Fruit fly (Drosophila melanogaster) Kc167 (cell line): ENCODE data around the gene Cpr65Au.
"Not testable (repeated sequence)": the region's sequence is repeated elsewhere in the genome, so short reads cannot be mapped to it uniquely, and the experiment has no call there.

Source experiments
- Myc ChIP-seq: fragments of >200 bp; optimal IDR thresholded peaks from 2 replicates; lab custom pipeline; 2017; ENCODE audit warnings: missing external identifiers
- Sin3A ChIP-seq: fragments of >200 bp; optimal IDR thresholded peaks from 2 replicates; lab custom pipeline; 2018; ENCODE audit warnings: missing external identifiers
- h ChIP-seq: fragments of >200 bp; optimal IDR thresholded peaks from 3 replicates; lab custom pipeline; 2018; ENCODE audit warnings: missing external identifiers
- insv ChIP-seq: fragments of >200 bp; optimal IDR thresholded peaks from 3 replicates; lab custom pipeline; 2018; ENCODE audit warnings: missing external identifiers
- psq ChIP-seq: fragments of >200 bp; optimal IDR thresholded peaks from 2 replicates; lab custom pipeline; 2017; ENCODE audit warnings: missing external identifiers
- ttk ChIP-seq: sonication (Bioruptor generic); optimal IDR thresholded peaks from 2 replicates; lab custom pipeline; 2017; ENCODE audit warnings: missing external identifiers

The Cpr65Au gene

dm6 chr3L:6147887-6148286, 16.0 kb upstream of the Cpr65Au start, which contains the start of gene Cpr65Ax1:
Gene Cpr65Ax1, minus strand, starts transcription at chr3L:6147987.
- not testable (repeated sequence) for TF ChIP-seq h, Sin3A, ttk (lab: Kevin White, UChicago)

- TF ChIP-seq insv, ttk, Myc (lab: Kevin White, UChicago): not testable (repeated sequence)
Measured at dm6 chr3L:6146374-6146773, 14.5 kb upstream of the Cpr65Au start, which contains the start of gene Lcp65Ab2. Gene Lcp65Ab2, plus strand, starts transcription at chr3L:6146674.

dm6 chr3L:6144769-6145220, 12.9 kb upstream of the Cpr65Au start, which contains the start of gene Lcp65Ac:
Gene Lcp65Ac, plus strand, starts transcription at chr3L:6144819.
- TF ChIP-seq psq (lab: Kevin White, UChicago): no peak
- no peak for TF ChIP-seq ttk (lab: Kevin White, UChicago)
- TF ChIP-seq Myc (lab: Kevin White, UChicago): no peak
- no peak for TF ChIP-seq Sin3A (lab: Kevin White, UChicago)
- TF ChIP-seq insv (lab: Kevin White, UChicago): no peak
- no peak for TF ChIP-seq h (lab: Kevin White, UChicago)

dm6 chr3L:6143188-6143755, 11.4 kb upstream of the Cpr65Au start, which contains the start of gene Lcp65Ad:
Gene Lcp65Ad, plus strand, starts transcription at chr3L:6143395.
- TF ChIP-seq Myc (lab: Kevin White, UChicago) (no peak), insv (lab: Kevin White, UChicago) (no peak), psq (lab: Kevin White, UChicago) (no peak), h (lab: Kevin White, UChicago) (no peak), ttk (lab: Kevin White, UChicago) (no peak), Sin3A (lab: Kevin White, UChicago) (no peak)

DNA sequence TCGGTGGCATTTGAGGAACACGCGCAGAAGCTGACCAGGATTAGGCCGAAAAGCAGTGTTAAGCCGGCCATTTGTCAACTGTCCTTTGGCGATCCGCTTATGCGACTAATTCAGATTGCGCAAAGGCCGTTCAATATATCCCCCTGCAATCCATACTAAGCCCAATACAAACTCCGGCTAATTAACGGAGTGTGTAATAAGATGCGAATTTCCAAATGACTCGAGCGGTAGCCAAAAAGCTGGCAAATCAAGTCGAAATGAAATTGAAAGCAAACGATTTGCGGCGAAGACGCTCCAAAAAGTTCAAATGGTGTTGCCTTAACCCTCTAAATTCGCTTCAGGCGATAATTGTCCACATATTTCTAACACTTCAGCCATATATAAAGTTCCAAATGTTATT, 10.4 kb upstream of the Cpr65Au start, which contains the start of gene Cpr65Aw:
Cpr65Aw (minus strand) TSS at position 101 of the 400 bp plus-strand sequence.
- TF ChIP-seq Sin3A (lab: Kevin White, UChicago) (no peak), Myc (lab: Kevin White, UChicago) (no peak), insv (lab: Kevin White, UChicago) (no peak), ttk (lab: Kevin White, UChicago) (no peak), psq (lab: Kevin White, UChicago) (no peak), h (lab: Kevin White, UChicago) (no peak)

- TF ChIP-seq ttk (lab: Kevin White, UChicago) (no peak), psq (lab: Kevin White, UChicago) (no peak), h (lab: Kevin White, UChicago) (no peak), Myc (lab: Kevin White, UChicago) (no peak)
Measured at dm6 chr3L:6141538-6141937, 9.6 kb upstream of the Cpr65Au start.

DNA sequence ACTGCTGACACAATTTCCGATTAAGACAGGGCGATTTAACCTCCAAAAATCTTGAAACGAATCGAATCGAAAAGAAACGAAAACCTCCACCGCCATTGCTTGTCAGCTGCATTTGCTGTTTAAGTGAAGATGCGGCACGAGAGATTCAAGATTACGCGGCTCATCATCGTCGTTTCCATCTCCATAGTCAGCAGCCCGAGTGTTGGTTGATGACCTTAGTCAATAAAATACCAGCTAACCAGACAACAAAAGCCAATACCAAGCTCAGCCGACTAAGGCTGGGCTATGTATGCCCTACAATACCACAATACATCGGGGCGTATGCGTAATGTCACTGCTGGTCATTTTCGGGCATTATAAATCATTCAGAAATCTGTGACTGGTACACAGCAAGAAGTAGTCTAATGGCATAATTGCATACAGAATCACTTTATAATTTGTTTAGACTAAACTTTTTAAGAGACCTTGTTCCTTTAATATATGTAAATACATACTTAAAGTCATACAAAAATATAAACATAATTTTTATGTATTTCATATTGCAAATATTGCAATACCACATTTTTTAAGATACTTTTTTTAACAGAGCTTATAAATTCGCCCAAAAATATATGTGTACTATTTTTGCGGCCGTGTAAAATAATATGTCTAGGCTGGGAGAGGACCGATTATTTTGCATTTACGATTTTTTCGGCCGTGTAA, 9.0 kb upstream of the Cpr65Au start:
- TF ChIP-seq h (lab: Kevin White, UChicago): no peak
- TF ChIP-seq Sin3A (lab: Kevin White, UChicago): no peak
- no peak for TF ChIP-seq insv (lab: Kevin White, UChicago)

DNA sequence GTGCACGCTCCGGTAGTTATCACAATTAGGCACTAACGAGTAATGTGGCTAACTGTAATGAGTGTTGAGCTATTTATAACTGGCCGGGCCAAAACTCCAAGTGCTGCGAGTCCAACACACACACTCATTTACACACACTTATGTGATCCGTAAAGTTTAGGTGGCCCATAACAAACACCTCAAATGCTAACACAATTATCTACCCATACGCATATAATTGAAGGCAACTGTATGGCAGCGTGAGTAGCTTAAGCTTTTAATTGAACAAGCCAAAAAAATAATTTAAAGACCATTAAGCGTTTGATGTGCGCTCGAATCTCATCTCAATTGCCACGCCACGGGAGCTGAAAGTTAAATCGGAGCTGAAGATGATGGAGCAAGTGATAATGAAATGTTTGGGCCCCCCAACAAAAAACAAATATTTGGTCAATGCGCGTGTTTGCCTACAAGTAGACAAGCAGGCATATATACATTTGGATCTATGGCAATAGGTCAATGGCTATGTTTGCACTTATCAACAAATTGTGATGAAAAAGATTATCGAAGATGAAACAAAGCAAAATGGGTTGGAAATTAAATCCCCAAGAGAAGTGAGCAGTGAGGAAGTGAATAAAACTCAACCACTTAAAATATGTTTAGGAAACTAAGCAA, 8.1 kb upstream of the Cpr65Au start, which contains the start of gene Cpr65Av:
Cpr65Av (minus strand) TSS at position 51 of the 651 bp plus-strand sequence.
- TF ChIP-seq Myc (lab: Kevin White, UChicago) (no peak), psq (lab: Kevin White, UChicago) (no peak), insv (lab: Kevin White, UChicago) (no peak), h (lab: Kevin White, UChicago) (no peak), Sin3A (lab: Kevin White, UChicago) (no peak), ttk (lab: Kevin White, UChicago) (no peak)

dm6 chr3L:6138586-6138985, 6.7 kb upstream of the Cpr65Au start:
- no peak for TF ChIP-seq Sin3A (lab: Kevin White, UChicago)
- no peak for TF ChIP-seq h (lab: Kevin White, UChicago)
- no peak for TF ChIP-seq insv (lab: Kevin White, UChicago)
- TF ChIP-seq psq (lab: Kevin White, UChicago): no peak
- TF ChIP-seq ttk (lab: Kevin White, UChicago): no peak
- TF ChIP-seq Myc (lab: Kevin White, UChicago): no peak

DNA sequence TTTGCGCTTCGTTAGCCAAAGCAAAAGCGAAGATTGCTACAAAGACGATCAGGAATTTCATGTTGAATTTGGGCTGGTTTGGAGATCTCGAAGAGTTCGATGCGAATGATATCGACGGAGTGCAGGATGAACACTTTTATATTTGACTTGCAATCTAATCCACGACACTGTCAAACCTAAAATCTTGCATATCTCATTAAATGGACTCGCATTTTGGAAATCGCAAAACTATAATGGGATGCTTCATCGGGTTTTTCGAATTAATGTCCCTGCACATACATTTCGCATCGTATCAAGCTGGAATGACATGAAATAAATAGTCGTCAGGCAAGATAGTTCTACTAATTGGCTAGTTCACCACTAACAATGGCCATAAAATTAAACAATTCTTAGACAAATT, 6.1 kb upstream of the Cpr65Au start, which contains the start of gene Lcp65Ae:
Lcp65Ae (minus strand) TSS at position 101 of the 400 bp plus-strand sequence.
- TF ChIP-seq insv (lab: Kevin White, UChicago) (no peak), psq (lab: Kevin White, UChicago) (no peak), h (lab: Kevin White, UChicago) (no peak), Sin3A (lab: Kevin White, UChicago) (no peak), ttk (lab: Kevin White, UChicago) (no peak), Myc (lab: Kevin White, UChicago) (no peak)

- TF ChIP-seq ttk (lab: Kevin White, UChicago) (no peak), insv (lab: Kevin White, UChicago) (no peak), h (lab: Kevin White, UChicago) (no peak), psq (lab: Kevin White, UChicago) (no peak), Myc (lab: Kevin White, UChicago) (no peak), Sin3A (lab: Kevin White, UChicago) (no peak)
Measured at dm6 chr3L:6136691-6137090, 4.8 kb upstream of the Cpr65Au start, which contains the start of gene Lcp65Af. Gene Lcp65Af, minus strand, starts transcription at chr3L:6136791.
